Worm (Caenorhabditis elegans): ENCODE data around the gene ZK370.4.

Gene ZK370.4

DNA sequence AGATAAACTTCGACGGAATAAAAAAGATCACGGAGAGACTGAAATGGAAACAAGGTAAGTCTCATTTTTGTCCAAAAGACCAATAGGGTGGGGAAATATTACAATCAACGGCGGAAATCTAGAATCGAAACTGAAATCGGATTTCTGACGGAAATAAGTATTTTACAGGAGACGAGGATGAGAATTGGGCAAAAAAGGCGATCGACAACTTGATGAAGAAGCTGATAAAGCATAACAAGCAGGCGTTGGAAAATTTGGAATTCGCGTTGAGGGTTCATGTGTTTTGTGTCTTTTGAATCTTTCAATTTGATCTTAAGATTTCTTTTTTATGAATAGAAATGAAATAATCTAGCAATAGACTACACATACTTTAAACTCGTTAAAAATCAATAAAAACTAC lies 19.4 kb upstream of the ZK370.4 start, which contains the start of gene ugtp-1:
TSS of gene ugtp-1 (minus strand) at position 101 of the 400 bp plus-strand sequence.
- TF ChIP-seq nhr-237 (tag; optimal IDR thresholded peaks at IDR 0.05): no peak
- no peak for TF ChIP-seq jun-1 (tag; optimal IDR thresholded peaks at IDR 0.05)
- TF ChIP-seq pax-3 (tag; optimal IDR thresholded peaks at IDR 0.05): no peak
- TF ChIP-seq hlh-4 (tag; optimal IDR thresholded peaks at IDR 0.05): no peak
- TF ChIP-seq nhr-90 (tag; optimal IDR thresholded peaks at IDR 0.05; ENCODE audit: poor library complexity): no peak
- TF ChIP-seq unc-98 (GFP tag; IDR thresholded peaks at IDR 0.05): no peak
- no peak for TF ChIP-seq aha-1 (tag; optimal IDR thresholded peaks at IDR 0.05)
- no peak for TF ChIP-seq sptf-1 (tag; optimal IDR thresholded peaks at IDR 0.05)
- TF ChIP-seq sox-4 (tag; optimal IDR thresholded peaks at IDR 0.05): no peak
- no peak for TF ChIP-seq pag-3 (tag; optimal IDR thresholded peaks at IDR 0.05; ENCODE audit: borderline replicate concordance, insufficient read depth)
- no peak for TF ChIP-seq efl-3 (GFP tag; optimal IDR thresholded peaks at IDR 0.05)
- TF ChIP-seq Y116A8C.19 (tag; optimal IDR thresholded peaks at IDR 0.05; ENCODE audit: borderline replicate concordance): no peak
- TF ChIP-seq egl-13 (tag; optimal IDR thresholded peaks at IDR 0.05): no peak
- no peak for TF ChIP-seq nhr-12 (tag; optimal IDR thresholded peaks at IDR 0.05)
- no peak for TF ChIP-seq lin-39 (tag; optimal IDR thresholded peaks at IDR 0.05)

ce11 chrIII:8749487-8749886 lies 18.3 kb upstream of the ZK370.4 start, which contains the start of gene sma-2:
Gene sma-2 (plus strand): TSS chrIII:8749680.
- TF ChIP-seq C16A3.4 (tag; optimal IDR thresholded peaks at IDR 0.05) (peak; percentile 41), ceh-88 (GFP tag; IDR thresholded peaks at IDR 0.05) (no peak), lir-3 (tag; optimal IDR thresholded peaks at IDR 0.05; ENCODE audit: poor library complexity) (peak; percentile 21), mdl-1 (tag; optimal IDR thresholded peaks at IDR 0.05) (peak in 1 of 2 experiments; percentile 36), pqm-1 (tag; optimal IDR thresholded peaks at IDR 0.05) (no peak), nhr-77 (tag; optimal IDR thresholded peaks at IDR 0.05) (peak; percentile 53), snu-23 (GFP tag; optimal IDR thresholded peaks at IDR 0.05) (peak; percentile 67), nhr-85 (tag) (peak; percentile 80), efl-1 (optimal IDR thresholded peaks at IDR 0.05) (peak; percentile 54 to 55), efl-1 (GFP tag; optimal IDR thresholded peaks at IDR 0.05 in 1 of 2) (peak in 1 of 2 experiments; percentile 94), sox-4 (tag; optimal IDR thresholded peaks at IDR 0.05) (no peak), nhr-90 (tag; optimal IDR thresholded peaks at IDR 0.05; ENCODE audit: poor library complexity) (peak; percentile 76), egl-13 (tag; optimal IDR thresholded peaks at IDR 0.05) (no peak), lin-13 (GFP tag; optimal IDR thresholded peaks at IDR 0.05) (peak; percentile 20), nhr-237 (tag; optimal IDR thresholded peaks at IDR 0.05) (no peak), lin-14 (GFP tag; optimal IDR thresholded peaks at IDR 0.05) (peak; percentile 81), jun-1 (tag; optimal IDR thresholded peaks at IDR 0.05) (peak; percentile 34), irx-1 (tag; optimal IDR thresholded peaks at IDR 0.05) (peak; percentile 10), C04F5.9 (tag; optimal IDR thresholded peaks at IDR 0.05) (no peak), lin-39 (tag; optimal IDR thresholded peaks at IDR 0.05) (no peak), unc-86 (tag; optimal IDR thresholded peaks at IDR 0.05) (no peak), ces-1 (GFP tag; optimal IDR thresholded peaks at IDR 0.05) (no peak), ceh-82 (tag; optimal IDR thresholded peaks at IDR 0.05) (peak in 1 of 3 experiments; percentile 43), swsn-7 (tag; optimal IDR thresholded peaks at IDR 0.05) (peak; percentile 44), unc-130 (tag; optimal IDR thresholded peaks at IDR 0.05) (peak; percentile 45), lsy-2 (tag; optimal IDR thresholded peaks at IDR 0.05) (peak; percentile 18 to 73), C34B4.2 (tag; optimal IDR thresholded peaks at IDR 0.05) (no peak), ztf-11 (tag; optimal IDR thresholded peaks at IDR 0.05) (peak in 1 of 2 experiments; percentile 22), elt-2 (tag; optimal IDR thresholded peaks at IDR 0.05) (peak; percentile 87), lin-35 (GFP tag; optimal IDR thresholded peaks at IDR 0.05) (peak; percentile 27 to 78), fkh-10 (GFP tag; optimal IDR thresholded peaks at IDR 0.05) (no peak), grh-1 (GFP tag; IDR thresholded peaks at IDR 0.05) (0 out of 2 replicates have a peak, but pooled peaks have one; percentile 32), nhr-20 (tag; optimal IDR thresholded peaks at IDR 0.05) (peak; percentile 85), pax-3 (tag; optimal IDR thresholded peaks at IDR 0.05) (no peak), elt-3 (tag; optimal IDR thresholded peaks at IDR 0.05) (peak in 2 of 6 experiments; percentile 9 to 48), hpl-2 (GFP tag; optimal IDR thresholded peaks at IDR 0.05) (peak; percentile 53), rnt-1 (tag; optimal IDR thresholded peaks at IDR 0.05) (peak; percentile 12), nhr-28 (tag; optimal IDR thresholded peaks at IDR 0.05) (no peak), mep-1 (tag; optimal IDR thresholded peaks at IDR 0.05) (peak; percentile 66), nhr-84 (tag; optimal IDR thresholded peaks at IDR 0.05) (no peak), skn-1 (tag; optimal IDR thresholded peaks at IDR 0.05) (peak; percentile 14), ztf-4 (tag; optimal IDR thresholded peaks at IDR 0.05) (peak; percentile 14), nhr-47 (tag; optimal IDR thresholded peaks at IDR 0.05) (peak; percentile 45)

Measured in whole organism, L1 larva.